Worm (Caenorhabditis elegans) whole organism, young adult: Measurements from ENCODE around the gene srlf-31.

Source experiments
- B0336.3 ChIP-seq: fragments of 200-800 bp; sonication (Bioruptor generic); IDR thresholded peaks from 2 replicates; pipeline ENCODE4 v1.3.6; 2022; ENCODE audit warnings: missing genetic modification characterization, missing compliant biosample characterization
- D2030.7 ChIP-seq: fragments of 200-800 bp; sonication (Bioruptor generic); IDR thresholded peaks from 2 replicates; pipeline ENCODE4 v1.3.6; 2022; ENCODE audit warnings: missing genetic modification reagents, missing genetic modification characterization, missing compliant biosample characterization
- F57A8.1 ChIP-seq: fragments of 200-800 bp; sonication (Bioruptor generic); optimal IDR thresholded peaks from 2 replicates; lab custom pipeline; 2018; ENCODE audit warnings: mild to moderate bottlenecking, missing genetic modification characterization, moderate library complexity, missing compliant biosample characterization
- F57C9.4 ChIP-seq: sonication (generic microtip); optimal IDR thresholded peaks from 2 replicates; lab custom pipeline; 2017; ENCODE audit warnings: mild to moderate bottlenecking, missing genetic modification characterization, missing compliant biosample characterization
- K11D2.4 ChIP-seq: fragments of 200-800 bp; sonication (Bioruptor generic); IDR thresholded peaks from 2 replicates; pipeline ENCODE4 v1.3.6; 2022; ENCODE audit warnings: missing genetic modification reagents, missing genetic modification characterization, missing compliant biosample characterization
- T26A5.8 ChIP-seq: sonication (generic microtip); optimal IDR thresholded peaks from 2 replicates; lab custom pipeline; 2016; ENCODE audit warnings: missing genetic modification characterization, missing compliant biosample characterization
- Y53G8AR.9 ChIP-seq: fragments of 200-800 bp; sonication (Bioruptor generic); conservative IDR thresholded peaks from 2 replicates; pipeline ENCODE4 v1.3.6; 2022; ENCODE audit warnings: missing genetic modification reagents, missing genetic modification characterization, missing compliant biosample characterization
- Y56A3A.18 ChIP-seq: fragments of 200-800 bp; sonication (Bioruptor generic); IDR thresholded peaks from 2 replicates; pipeline ENCODE4 v1.3.6; 2022; ENCODE audit warnings: missing genetic modification reagents, missing genetic modification characterization, missing compliant biosample characterization
- Y95B8A.8 ChIP-seq: fragments of 200-800 bp; sonication (Bioruptor generic); IDR thresholded peaks from 2 replicates; pipeline ENCODE4 v1.3.6; 2022; ENCODE audit warnings: missing genetic modification reagents, missing genetic modification characterization, missing compliant biosample characterization
- aptf-2 ChIP-seq: fragments of 200-800 bp; sonication (Bioruptor generic); conservative IDR thresholded peaks from 2 replicates; pipeline ENCODE4 v1.3.6; 2022; ENCODE audit warnings: missing genetic modification reagents, missing genetic modification characterization, missing compliant biosample characterization
- aptf-3 ChIP-seq: fragments of 200-800 bp; sonication (Bioruptor generic); IDR thresholded peaks from 2 replicates; pipeline ENCODE4 v1.3.6; 2022; ENCODE audit warnings: missing genetic modification characterization, missing compliant biosample characterization
- athp-1 ChIP-seq: sonication (generic microtip); optimal IDR thresholded peaks from 2 replicates; lab custom pipeline; 2017; ENCODE audit warnings: mild to moderate bottlenecking, missing genetic modification characterization, missing compliant biosample characterization
- attf-5 ChIP-seq: fragments of 200-800 bp; sonication (Bioruptor generic); optimal IDR thresholded peaks from 2 replicates; lab custom pipeline; 2018; ENCODE audit warnings: mild to moderate bottlenecking, missing genetic modification characterization, missing compliant biosample characterization
- bed-2 ChIP-seq: fragments of 200-800 bp; sonication (Bioruptor generic); IDR thresholded peaks from 2 replicates; pipeline ENCODE4 v1.3.6; 2022; ENCODE audit warnings: missing genetic modification reagents, missing genetic modification characterization, missing compliant biosample characterization
- ccch-3 ChIP-seq: fragments of 200-800 bp; sonication (Bioruptor generic); optimal IDR thresholded peaks from 2 replicates; lab custom pipeline; 2018; ENCODE audit warnings: mild to moderate bottlenecking, missing genetic modification characterization, missing compliant biosample characterization
- cebp-2 ChIP-seq: fragments of 200-800 bp; sonication (Bioruptor generic); IDR thresholded peaks from 2 replicates; pipeline ENCODE4 v1.3.6; 2022; ENCODE audit warnings: missing genetic modification characterization, missing compliant biosample characterization
- ceh-27 ChIP-seq: fragments of 200-800 bp; sonication (Bioruptor generic); optimal IDR thresholded peaks from 2 replicates; lab custom pipeline; 2018; ENCODE audit warnings: mild to moderate bottlenecking, missing genetic modification characterization, moderate library complexity, missing compliant biosample characterization
- ceh-58 ChIP-seq: fragments of 200-800 bp; sonication (Bioruptor generic); IDR thresholded peaks from 2 replicates; pipeline ENCODE4 v1.3.6; 2022; ENCODE audit warnings: missing genetic modification characterization, missing compliant biosample characterization
- ceh-79 ChIP-seq: sonication (generic microtip); optimal IDR thresholded peaks from 2 replicates; lab custom pipeline; 2017; ENCODE audit warnings: mild to moderate bottlenecking, missing genetic modification characterization, missing compliant biosample characterization
- chd-7 ChIP-seq: sonication (generic microtip); optimal IDR thresholded peaks from 2 replicates; lab custom pipeline; 2016; ENCODE audit warnings: mild to moderate bottlenecking, missing genetic modification characterization, moderate library complexity, missing compliant biosample characterization
- egl-18 ChIP-seq: fragments of 200-800 bp; sonication (Bioruptor generic); IDR thresholded peaks from 2 replicates; pipeline ENCODE4 v1.3.6; 2022; ENCODE audit warnings: missing genetic modification reagents, missing genetic modification characterization, missing compliant biosample characterization
- egl-44 ChIP-seq: fragments of 200-800 bp; sonication (Bioruptor generic); IDR thresholded peaks from 2 replicates; pipeline ENCODE4 v1.3.6; 2022; ENCODE audit warnings: missing genetic modification reagents, missing genetic modification characterization, missing compliant biosample characterization
- egrh-3 ChIP-seq: fragments of 200-800 bp; sonication (Bioruptor generic); IDR thresholded peaks from 2 replicates; pipeline ENCODE4 v1.3.6; 2022; ENCODE audit warnings: missing genetic modification reagents, missing genetic modification characterization, missing compliant biosample characterization
- ekl-4 ChIP-seq: fragments of 200-800 bp; sonication (Bioruptor generic); IDR thresholded peaks from 2 replicates; pipeline ENCODE4 v1.3.6; 2022; ENCODE audit warnings: missing genetic modification reagents, missing genetic modification characterization, missing compliant biosample characterization
- ets-4 ChIP-seq: fragments of 200-800 bp; sonication (Bioruptor generic); optimal IDR thresholded peaks from 2 replicates; lab custom pipeline; 2018; ENCODE audit warnings: mild to moderate bottlenecking, missing genetic modification characterization, missing compliant biosample characterization
- gei-17 ChIP-seq: fragments of 200-800 bp; sonication (Bioruptor generic); optimal IDR thresholded peaks from 2 replicates; lab custom pipeline; 2018; ENCODE audit warnings: mild to moderate bottlenecking, missing genetic modification characterization, missing compliant biosample characterization
- hlh-12 ChIP-seq: sonication (generic microtip); optimal IDR thresholded peaks from 2 replicates; lab custom pipeline; 2016; ENCODE audit warnings: missing genetic modification characterization, missing compliant biosample characterization
- hmg-1.2 ChIP-seq: fragments of 200-800 bp; sonication (Bioruptor generic); IDR thresholded peaks from 2 replicates; pipeline ENCODE4 v1.3.6; 2022; ENCODE audit warnings: missing genetic modification reagents, missing genetic modification characterization, missing compliant biosample characterization
- hrde-1 ChIP-seq: sonication (generic microtip); optimal IDR thresholded peaks from 2 replicates; lab custom pipeline; 2016; ENCODE audit warnings: missing genetic modification characterization, mild to moderate bottlenecking, missing compliant biosample characterization, moderate library complexity, missing genotype, missing genetic modification reagents, borderline replicate concordance
- lin-35 ChIP-seq, 3 experiments: fragments of 150-350 bp in 2 of 3; sonication (generic microtip) in 1 of 3; optimal IDR thresholded peaks; 2 replicates each; lab custom pipeline; 2014 to 2018; ENCODE audit warnings: missing biosample characterization in 3 of 3, missing genetic modification characterization in 3 of 3, missing genetic modification reagents in 3 of 3
- lin-40 ChIP-seq: sonication (generic microtip); optimal IDR thresholded peaks from 2 replicates; lab custom pipeline; 2016; ENCODE audit warnings: missing genetic modification characterization, mild to moderate bottlenecking, missing compliant biosample characterization, missing genotype, missing genetic modification reagents
- lin-54 ChIP-seq: fragments of 200-800 bp; sonication (Bioruptor generic); optimal IDR thresholded peaks from 2 replicates; lab custom pipeline; 2018; ENCODE audit warnings: mild to moderate bottlenecking, missing genetic modification characterization, missing compliant biosample characterization
- madf-10 ChIP-seq: sonication (generic microtip); optimal IDR thresholded peaks from 2 replicates; lab custom pipeline; 2016; ENCODE audit warnings: mild to moderate bottlenecking, missing genetic modification characterization, missing compliant biosample characterization
- mxl-1 ChIP-seq: sonication (generic microtip); optimal IDR thresholded peaks from 2 replicates; lab custom pipeline; 2016; ENCODE audit warnings: missing genetic modification characterization, missing compliant biosample characterization
- nfya-2 ChIP-seq: fragments of 200-800 bp; sonication (Bioruptor generic); IDR thresholded peaks from 2 replicates; pipeline ENCODE4 v1.3.6; 2022; ENCODE audit warnings: missing genetic modification reagents, missing genetic modification characterization, missing compliant biosample characterization
- nhr-179 ChIP-seq: sonication (generic microtip); optimal IDR thresholded peaks from 2 replicates; lab custom pipeline; 2016; ENCODE audit warnings: mild to moderate bottlenecking, missing genetic modification characterization, missing compliant biosample characterization
- nhr-27 ChIP-seq: fragments of 200-800 bp; sonication (Bioruptor generic); optimal IDR thresholded peaks from 2 replicates; lab custom pipeline; 2018; ENCODE audit warnings: mild to moderate bottlenecking, missing genetic modification characterization, moderate library complexity, missing compliant biosample characterization
- nhr-80 ChIP-seq: sonication (generic microtip); optimal IDR thresholded peaks from 2 replicates; lab custom pipeline; 2016; ENCODE audit warnings: missing genetic modification characterization, missing compliant biosample characterization
- nhr-90 ChIP-seq: sonication (generic microtip); optimal IDR thresholded peaks from 2 replicates; lab custom pipeline; 2016; ENCODE audit warnings: missing genotype, mild to moderate bottlenecking, missing genetic modification characterization, missing compliant biosample characterization
- pbrm-1 ChIP-seq: fragments of 200-800 bp; sonication (Bioruptor generic); IDR thresholded peaks from 2 replicates; pipeline ENCODE4 v1.3.6; 2022; ENCODE audit warnings: missing genetic modification reagents, missing genetic modification characterization, missing compliant biosample characterization
- rpc-1 ChIP-seq, 2 experiments: fragments of 150-350 bp in 1 of 2; sonication (generic microtip) in 1 of 2; optimal IDR thresholded peaks; 2 replicates each; lab custom pipeline; 2014 to 2018; ENCODE audit warnings: missing biosample characterization in 1 of 2, missing genetic modification characterization in 1 of 2, missing genetic modification reagents in 1 of 2, missing genotype in 1 of 2
- sdz-38 ChIP-seq: sonication (generic microtip); optimal IDR thresholded peaks from 2 replicates; lab custom pipeline; 2016; ENCODE audit warnings: missing genotype, missing genetic modification characterization, missing compliant biosample characterization
- snpc-1.1 ChIP-seq: sonication (generic microtip); optimal IDR thresholded peaks from 2 replicates; lab custom pipeline; 2017; ENCODE audit warnings: missing genetic modification characterization, mild to moderate bottlenecking, missing compliant biosample characterization, antibody characterized with exemption, moderate library complexity, missing genotype, missing genetic modification reagents; ENCODE audit not compliant: insufficient read depth
- snpc-3.4 ChIP-seq: sonication (generic microtip); optimal IDR thresholded peaks from 2 replicates; lab custom pipeline; 2017; ENCODE audit warnings: missing genetic modification characterization, mild to moderate bottlenecking, missing compliant biosample characterization, antibody characterized with exemption, moderate library complexity, missing genotype, missing genetic modification reagents
- xnd-1 ChIP-seq: sonication (generic microtip); optimal IDR thresholded peaks from 2 replicates; lab custom pipeline; 2016; ENCODE audit warnings: missing genotype, missing genetic modification reagents, missing genetic modification characterization, missing compliant biosample characterization
- zfh-2 ChIP-seq: fragments of 200-800 bp; sonication (Bioruptor generic); conservative IDR thresholded peaks from 2 replicates; pipeline ENCODE4 v1.3.6; 2022; ENCODE audit warnings: missing genetic modification reagents, missing genetic modification characterization, missing compliant biosample characterization
- zim-3 ChIP-seq: sonication (generic microtip); optimal IDR thresholded peaks from 2 replicates; lab custom pipeline; 2017; ENCODE audit warnings: mild to moderate bottlenecking, missing genetic modification characterization, moderate library complexity, missing compliant biosample characterization
- ztf-18 ChIP-seq: sonication (generic microtip); optimal IDR thresholded peaks from 2 replicates; lab custom pipeline; 2016; ENCODE audit warnings: missing genotype, mild to moderate bottlenecking, missing genetic modification characterization, missing compliant biosample characterization
- ztf-6 ChIP-seq: fragments of 200-800 bp; sonication (Bioruptor generic); IDR thresholded peaks from 2 replicates; pipeline ENCODE4 v1.3.6; 2022; ENCODE audit warnings: missing genetic modification reagents, missing genetic modification characterization, missing compliant biosample characterization

Gene srlf-31

ce11 chrIV:11956387-11956786 is 33.4 kb upstream of the srlf-31 start (continued):
- TF ChIP-seq egl-18 (GFP tag; lab: Robert Waterston, UW) (no peak), egrh-3 (peak; percentile 29; the same call in 1 of the 2 replicates), ceh-27 (GFP tag; lab: Kevin White, UChicago) (peak; percentile 66), nhr-90 (tag; lab: Kevin White, UChicago) (peak; percentile 77), T26A5.8 (tag; lab: Kevin White, UChicago) (no peak), chd-7 (peak; percentile 94), zim-3 (tag; lab: Kevin White, UChicago) (no peak), sdz-38 (tag; lab: Kevin White, UChicago) (no peak), K11D2.4 (GFP tag; lab: Robert Waterston, UW) (peak; percentile 93), nhr-179 (no peak), hmg-1.2 (peak; percentile 59; the same call in 1 of the 2 replicates), hrde-1 (tag; lab: Kevin White, UChicago) (no peak), gei-17 (GFP tag; lab: Kevin White, UChicago) (peak; percentile 74), D2030.7 (GFP tag; lab: Robert Waterston, UW) (no peak), athp-1 (tag; lab: Kevin White, UChicago) (peak; percentile 49), rpc-1 (optimal IDR thresholded peaks at IDR 0.05; lab: Kevin White, UChicago) (no peak), rpc-1 (tag; optimal IDR thresholded peaks at IDR 0.05; lab: Kevin White, UChicago) (no peak), ccch-3 (GFP tag; lab: Kevin White, UChicago) (no peak), B0336.3 (GFP tag; lab: Robert Waterston, UW) (peak; percentile 86; the same call in 1 of the 2 replicates), aptf-2 (GFP tag; lab: Robert Waterston, UW) (no peak), lin-35 (GFP tag; optimal IDR thresholded peaks at IDR 0.05; lab: Kevin White, UChicago) (no peak), pbrm-1 (GFP tag; lab: Robert Waterston, UW) (peak; percentile 44; the same call in 1 of the 2 replicates), ets-4 (GFP tag; lab: Kevin White, UChicago) (peak; percentile 16), mxl-1 (peak; percentile 82), F57C9.4 (tag; lab: Kevin White, UChicago) (no peak), snpc-1.1 (no peak), nhr-27 (tag; lab: Kevin White, UChicago) (no peak), xnd-1 (no peak), aptf-3 (GFP tag; lab: Robert Waterston, UW) (no peak), lin-54 (GFP tag; lab: Kevin White, UChicago) (peak; percentile 40), nfya-2 (GFP tag; lab: Robert Waterston, UW) (no peak), ztf-6 (no peak), ztf-18 (tag; lab: Kevin White, UChicago) (peak; percentile 41), zfh-2 (GFP tag; lab: Robert Waterston, UW) (peak; percentile 92), Y53G8AR.9 (GFP tag; lab: Robert Waterston, UW) (no peak; the same call in 1 of the 2 replicates), Y95B8A.8 (GFP tag; lab: Robert Waterston, UW) (no peak), attf-5 (GFP tag; lab: Kevin White, UChicago) (peak; percentile 93), egl-44 (GFP tag; lab: Robert Waterston, UW) (peak; percentile 90), cebp-2 (GFP tag; lab: Robert Waterston, UW) (no peak), ceh-58 (no peak), lin-40 (peak; percentile 87), madf-10 (tag; lab: Kevin White, UChicago) (peak; percentile 83), snpc-3.4 (tag; lab: Kevin White, UChicago) (no peak), Y56A3A.18 (GFP tag; lab: Robert Waterston, UW) (no peak), ekl-4 (peak; percentile 75; the same call in 1 of the 2 replicates), bed-2 (GFP tag; lab: Robert Waterston, UW) (no peak), nhr-80 (tag; lab: Kevin White, UChicago) (peak; percentile 84), ceh-79 (tag; lab: Kevin White, UChicago) (no peak), F57A8.1 (no peak), hlh-12 (tag; lab: Kevin White, UChicago) (no peak)
